Worm (Caenorhabditis elegans) whole organism, L3 larva: Measurements from ENCODE around the gene C03B1.3.
A peak's percentile ranks its signal among the peaks of the same experiment; 100 is the strongest.

Source experiments
- R02D3.7 ChIP-seq: fragments of 150-350 bp; optimal IDR thresholded peaks from 2 replicates; lab custom pipeline; 2014; ENCODE audit warnings: missing biosample characterization, missing genetic modification characterization
- ZK546.5 ChIP-seq: sonication (generic microtip); optimal IDR thresholded peaks from 2 replicates; lab custom pipeline; 2017; ENCODE audit warnings: missing biosample characterization, missing genetic modification characterization
- aly-2 ChIP-seq: fragments of 150-350 bp; optimal IDR thresholded peaks from 2 replicates; lab custom pipeline; 2014; ENCODE audit warnings: missing biosample characterization, missing genetic modification characterization
- ama-1 ChIP-seq: fragments of 150-350 bp; optimal IDR thresholded peaks from 2 replicates; lab custom pipeline; 2018
- ceh-28 ChIP-seq: fragments of 150-350 bp; optimal IDR thresholded peaks from 2 replicates; lab custom pipeline; 2014; ENCODE audit warnings: missing biosample characterization, missing genetic modification reagents, missing genetic modification characterization
- ceh-82 ChIP-seq: fragments of 150-350 bp; optimal IDR thresholded peaks from 2 replicates; lab custom pipeline; 2014; ENCODE audit warnings: missing biosample characterization, missing genetic modification characterization
- ceh-9 ChIP-seq: sonication (generic microtip); optimal IDR thresholded peaks from 2 replicates; lab custom pipeline; 2018; ENCODE audit warnings: missing biosample characterization, missing genetic modification characterization
- daf-12 ChIP-seq: fragments of 150-350 bp; optimal IDR thresholded peaks from 2 replicates; lab custom pipeline; 2014; ENCODE audit warnings: missing biosample characterization, missing genetic modification reagents, missing genetic modification characterization
- egl-27 ChIP-seq: sonication (generic microtip); optimal IDR thresholded peaks from 4 replicates; lab custom pipeline; 2017; ENCODE audit warnings: missing biosample characterization, missing genetic modification reagents, missing genetic modification characterization
- egl-5 ChIP-seq: fragments of 150-350 bp; optimal IDR thresholded peaks from 2 replicates; lab custom pipeline; 2017; ENCODE audit warnings: missing biosample characterization, missing genetic modification reagents, missing genetic modification characterization, inconsistent platforms
- elt-1 ChIP-seq: fragments of 150-350 bp; optimal IDR thresholded peaks from 2 replicates; lab custom pipeline; 2014; ENCODE audit warnings: missing biosample characterization, missing genetic modification characterization
- elt-2 ChIP-seq: sonication (generic microtip); optimal IDR thresholded peaks from 2 replicates; lab custom pipeline; 2016; ENCODE audit warnings: missing genetic modification reagents, mild to moderate bottlenecking, missing genetic modification characterization, missing compliant biosample characterization
- elt-3 ChIP-seq, 3 experiments: fragments of 150-350 bp in 1 of 3; sonication (generic microtip) in 2 of 3; optimal IDR thresholded peaks; 2 replicates in 2 of 3; 4 replicates in 1 of 3; lab custom pipeline; 2014 to 2017; ENCODE audit warnings: missing biosample characterization in 3 of 3, missing genetic modification characterization in 3 of 3
- eor-1 ChIP-seq, 2 experiments: fragments of 150-350 bp; optimal IDR thresholded peaks; 2 replicates each; lab custom pipeline; 2014 to 2018; ENCODE audit warnings: missing biosample characterization in 2 of 2, missing genetic modification characterization in 2 of 2
- fkh-10 ChIP-seq: sonication (generic microtip); optimal IDR thresholded peaks from 2 replicates; lab custom pipeline; 2017; ENCODE audit warnings: missing biosample characterization, missing genetic modification reagents, missing genetic modification characterization
- fkh-2 ChIP-seq: fragments of 150-350 bp; optimal IDR thresholded peaks from 2 replicates; lab custom pipeline; 2014; ENCODE audit warnings: missing biosample characterization, missing genetic modification reagents, missing genetic modification characterization
- fos-1 ChIP-seq: fragments of 150-350 bp; optimal IDR thresholded peaks from 2 replicates; lab custom pipeline; 2014; ENCODE audit warnings: missing biosample characterization, missing genetic modification characterization
- jun-1 ChIP-seq: fragments of 150-350 bp; optimal IDR thresholded peaks from 2 replicates; lab custom pipeline; 2014; ENCODE audit warnings: missing biosample characterization, missing genetic modification reagents, missing genetic modification characterization
- lin-15B ChIP-seq: fragments of 150-350 bp; optimal IDR thresholded peaks from 2 replicates; lab custom pipeline; 2014; ENCODE audit warnings: missing biosample characterization, missing genetic modification characterization
- lsy-12 ChIP-seq: sonication (generic microtip); optimal IDR thresholded peaks from 2 replicates; lab custom pipeline; 2016; ENCODE audit warnings: mild to moderate bottlenecking, missing genetic modification characterization, missing compliant biosample characterization
- mml-1 ChIP-seq: fragments of 150-350 bp; sonication (generic microtip); optimal IDR thresholded peaks from 3 replicates; lab custom pipeline; 2014; ENCODE audit warnings: missing biosample characterization, missing genetic modification characterization
- nfya-1 ChIP-seq: sonication (generic microtip); optimal IDR thresholded peaks from 2 replicates; lab custom pipeline; 2017; ENCODE audit warnings: missing genetic modification characterization, mild to moderate bottlenecking, missing compliant biosample characterization, antibody characterized with exemption, moderate library complexity; ENCODE audit not compliant: insufficient read depth
- nhr-11 ChIP-seq: fragments of 150-350 bp; optimal IDR thresholded peaks from 2 replicates; lab custom pipeline; 2014; ENCODE audit warnings: missing biosample characterization, missing genetic modification characterization
- nhr-12 ChIP-seq: fragments of 150-350 bp; optimal IDR thresholded peaks from 2 replicates; lab custom pipeline; 2014; ENCODE audit warnings: missing biosample characterization, missing genetic modification characterization
- nhr-23 ChIP-seq: fragments of 150-350 bp; optimal IDR thresholded peaks from 2 replicates; lab custom pipeline; 2014; ENCODE audit warnings: missing biosample characterization, missing genetic modification reagents, missing genetic modification characterization
- nhr-28 ChIP-seq: fragments of 150-350 bp; optimal IDR thresholded peaks from 2 replicates; lab custom pipeline; 2014; ENCODE audit warnings: missing biosample characterization, missing genetic modification characterization
- nhr-43 ChIP-seq: sonication (generic microtip); optimal IDR thresholded peaks from 2 replicates; lab custom pipeline; 2016; ENCODE audit warnings: mild to moderate bottlenecking, missing genetic modification characterization, missing compliant biosample characterization; ENCODE audit not compliant: poor library complexity, severe bottlenecking
- nhr-67 ChIP-seq: fragments of 150-350 bp; optimal IDR thresholded peaks from 2 replicates; lab custom pipeline; 2014; ENCODE audit warnings: missing biosample characterization, missing genetic modification characterization
- nhr-77 ChIP-seq: fragments of 150-350 bp; optimal IDR thresholded peaks from 2 replicates; lab custom pipeline; 2014; ENCODE audit warnings: missing biosample characterization, missing genetic modification characterization
- pha-4 ChIP-seq: fragments of 150-350 bp; optimal IDR thresholded peaks from 2 replicates; lab custom pipeline; 2014; ENCODE audit warnings: missing biosample characterization, missing genetic modification reagents, missing genetic modification characterization
- pqm-1 ChIP-seq: fragments of 150-350 bp; optimal IDR thresholded peaks from 2 replicates; lab custom pipeline; 2017; ENCODE audit warnings: missing biosample characterization, missing genetic modification characterization, inconsistent platforms
- sea-2 ChIP-seq: fragments of 150-350 bp; sonication (generic microtip); optimal IDR thresholded peaks from 4 replicates; lab custom pipeline; 2014; ENCODE audit warnings: missing biosample characterization, missing genetic modification reagents, missing genetic modification characterization
- skn-1 ChIP-seq: fragments of 150-350 bp; optimal IDR thresholded peaks from 2 replicates; lab custom pipeline; 2014; ENCODE audit warnings: missing biosample characterization, missing genetic modification characterization
- snpc-4 ChIP-seq: fragments of 150-350 bp; optimal IDR thresholded peaks from 2 replicates; lab custom pipeline; 2014; ENCODE audit warnings: missing biosample characterization, missing genetic modification characterization
- unc-62 ChIP-seq: fragments of 150-350 bp; sonication (generic microtip); optimal IDR thresholded peaks from 4 replicates; lab custom pipeline; 2014; ENCODE audit warnings: missing biosample characterization, missing genetic modification reagents, missing genetic modification characterization

Gene C03B1.3

ce11 chrX:6333998-6334397, 31.8 kb upstream of the C03B1.3 start, which contains the start of gene col-171:
col-171 (plus strand) TSS chrX:6334298.
- TF ChIP-seq egl-27 (tag; lab: Kevin White, UChicago), result no peak
- no peak for TF ChIP-seq ama-1 (lab: Kevin White, UChicago)
- no peak for TF ChIP-seq daf-12
- no peak for TF ChIP-seq ceh-9 (tag; lab: Kevin White, UChicago)

DNA sequence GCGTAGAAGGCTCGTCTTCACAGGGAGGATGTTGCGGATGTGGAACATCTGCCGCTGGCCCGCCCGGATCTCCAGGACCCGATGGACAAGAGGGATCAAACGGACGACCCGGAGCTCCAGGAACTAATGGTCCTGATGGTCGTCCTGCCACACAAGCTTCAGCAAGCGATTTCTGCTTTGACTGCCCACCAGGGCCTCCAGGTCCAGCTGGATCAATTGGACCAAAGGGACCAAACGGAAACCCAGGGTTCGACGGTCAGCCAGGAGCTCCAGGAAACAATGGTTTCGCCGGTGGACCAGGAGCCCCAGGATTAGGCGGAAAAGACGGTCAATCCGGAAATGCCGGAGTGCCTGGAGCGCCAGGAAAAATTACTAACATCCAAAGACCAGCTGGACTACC, 31.2 kb upstream of the C03B1.3 start:
- TF ChIP-seq lin-15B, result no peak
- no peak for TF ChIP-seq unc-62 (GFP tag; lab: Kevin White, UChicago)
- no peak for TF ChIP-seq sea-2 (GFP tag; lab: Kevin White, UChicago)
- TF ChIP-seq mml-1 (tag; lab: Kevin White, UChicago), result no peak
- TF ChIP-seq ceh-9 (tag; lab: Kevin White, UChicago), result no peak
- no peak for TF ChIP-seq snpc-4 (tag; lab: Kevin White, UChicago)
- no peak for TF ChIP-seq fkh-2 (tag; lab: Kevin White, UChicago)
- no peak for TF ChIP-seq nfya-1 (tag; lab: Kevin White, UChicago)
- no peak for TF ChIP-seq nhr-43 (tag; lab: Kevin White, UChicago)
- TF ChIP-seq nhr-12 (tag; lab: Kevin White, UChicago), result no peak
- no peak for TF ChIP-seq eor-1 (tag; optimal IDR thresholded peaks at IDR 0.05; lab: Kevin White, UChicago)
- TF ChIP-seq fos-1 (tag; lab: Kevin White, UChicago), result no peak
- TF ChIP-seq R02D3.7 (tag; lab: Kevin White, UChicago), result no peak
- no peak for TF ChIP-seq nhr-77 (tag; lab: Kevin White, UChicago)

DNA sequence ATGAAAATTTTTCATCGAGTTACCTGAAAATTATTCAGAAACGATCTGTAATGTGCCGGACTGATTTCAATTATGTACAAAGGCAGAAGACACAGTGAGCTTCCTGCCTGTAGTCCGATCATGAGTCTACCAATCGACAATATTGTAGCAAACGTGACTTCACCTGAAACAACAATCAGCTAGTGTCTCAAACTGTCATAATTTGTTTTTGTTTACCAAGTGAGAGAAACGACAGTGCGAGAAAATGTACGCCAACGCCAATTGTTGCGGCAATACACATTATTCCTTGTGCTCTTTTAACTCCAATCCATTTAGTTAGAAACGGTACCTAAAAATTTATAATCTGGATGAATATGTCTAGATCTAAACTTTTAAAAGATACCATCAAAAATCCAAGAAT, 28.5 kb upstream of the C03B1.3 start:
- TF ChIP-seq elt-2 (tag; lab: Kevin White, UChicago) (peak; percentile 12), nhr-12 (tag; lab: Kevin White, UChicago) (no peak)

- TF ChIP-seq elt-1 (tag; lab: Kevin White, UChicago) (no peak), nhr-28 (tag; lab: Kevin White, UChicago) (no peak), nhr-67 (no peak), nhr-43 (tag; lab: Kevin White, UChicago) (no peak), fkh-10 (GFP tag; lab: Kevin White, UChicago) (no peak), egl-5 (no peak), ceh-9 (tag; lab: Kevin White, UChicago) (no peak), sea-2 (GFP tag; lab: Kevin White, UChicago) (no peak), jun-1 (tag; lab: Kevin White, UChicago) (no peak), ceh-28 (tag; lab: Kevin White, UChicago) (no peak), elt-3 (tag; optimal IDR thresholded peaks at IDR 0.05; lab: Kevin White, UChicago) (no peak), R02D3.7 (tag; lab: Kevin White, UChicago) (no peak), lin-15B (no peak), nhr-23 (tag; lab: Kevin White, UChicago) (no peak), unc-62 (GFP tag; lab: Kevin White, UChicago) (no peak)
Observed at ce11 chrX:6337951-6338350, 27.9 kb upstream of the C03B1.3 start, which contains the start of gene C03B1.13. C03B1.13 (minus strand) TSS chrX:6338051.

ce11 chrX:6338446-6338845, 27.4 kb upstream of the C03B1.3 start:
- TF ChIP-seq ceh-28 (tag; lab: Kevin White, UChicago), result no peak
- TF ChIP-seq egl-27 (tag; lab: Kevin White, UChicago), result peak; percentile 16
- TF ChIP-seq aly-2 (tag; lab: Kevin White, UChicago), result no peak
- TF ChIP-seq elt-2 (tag; lab: Kevin White, UChicago), result peak; percentile 99
- no peak for TF ChIP-seq skn-1 (tag; lab: Kevin White, UChicago)
- TF ChIP-seq pha-4 (tag; lab: Kevin White, UChicago), result peak; percentile 30
- no peak for TF ChIP-seq snpc-4 (tag; lab: Kevin White, UChicago)
- no peak for TF ChIP-seq fkh-2 (tag; lab: Kevin White, UChicago)
- TF ChIP-seq egl-5, result no peak
- TF ChIP-seq lin-15B, result no peak
- no peak for TF ChIP-seq lsy-12 (tag; lab: Kevin White, UChicago)
- no peak for TF ChIP-seq ZK546.5
- no peak for TF ChIP-seq eor-1 (tag; optimal IDR thresholded peaks at IDR 0.05; lab: Kevin White, UChicago)
- TF ChIP-seq pqm-1 (tag; lab: Kevin White, UChicago), result peak; percentile 99
- no peak for TF ChIP-seq nhr-77 (tag; lab: Kevin White, UChicago)
- TF ChIP-seq ceh-82 (tag; lab: Kevin White, UChicago), result no peak
- no peak for TF ChIP-seq nhr-11
- no peak for TF ChIP-seq ama-1 (lab: Kevin White, UChicago)
